Fruit fly (Drosophila melanogaster): Measurements from ENCODE around the gene Hsc70-1.
A peak's percentile ranks its signal among the peaks of the same experiment; 100 is the strongest.

Hsc70-1 gene

DNA sequence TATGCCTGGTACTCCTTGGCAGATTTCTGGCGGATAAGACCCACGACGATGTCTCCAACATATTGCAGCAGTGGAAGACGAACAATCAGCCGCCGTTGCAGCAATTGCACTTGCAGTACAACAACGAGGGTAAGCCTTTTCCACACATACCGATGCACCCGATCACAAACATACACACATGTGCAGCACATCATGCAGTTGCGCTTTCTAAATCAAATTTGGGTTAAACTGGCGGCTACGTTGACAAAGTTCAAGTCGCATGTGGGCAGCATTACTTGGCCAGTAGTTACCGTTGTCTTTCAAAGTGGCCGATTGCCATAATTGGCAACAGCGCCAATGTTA lies 8.4 kb upstream of the Hsc70-1 start (continued):
- no peak for TF ChIP-seq CG10267 (tag; optimal IDR thresholded peaks at IDR 0.05)
- TF ChIP-seq sd (tag; optimal IDR thresholded peaks at IDR 0.05) = no peak
- no peak for TF ChIP-seq gsb (GFP tag; IDR thresholded peaks at IDR 0.05)
- no peak for TF ChIP-seq ewg (GFP tag; optimal IDR thresholded peaks at IDR 0.05)
- TF ChIP-seq cwo (GFP tag; optimal IDR thresholded peaks at IDR 0.05) = no peak
- TF ChIP-seq dm (GFP tag; optimal IDR thresholded peaks at IDR 0.05) = no peak
- TF ChIP-seq tio (GFP tag; optimal IDR thresholded peaks at IDR 0.05) = no peak
- no peak for TF ChIP-seq ci (GFP tag; IDR thresholded peaks at IDR 0.05)
- TF ChIP-seq wor (GFP tag; IDR thresholded peaks at IDR 0.05) = no peak
- peak; percentile 66 for TF ChIP-seq CG8478 (optimal IDR thresholded peaks at IDR 0.05)
- no peak for TF ChIP-seq CG1233 (GFP tag; optimal IDR thresholded peaks at IDR 0.05)
- no peak for TF ChIP-seq pum (GFP tag; optimal IDR thresholded peaks at IDR 0.05)
- no peak for TF ChIP-seq ttk (GFP tag; IDR thresholded peaks at IDR 0.05)
- no peak for TF ChIP-seq CG12236 (GFP tag; optimal IDR thresholded peaks at IDR 0.05)
- no peak for TF ChIP-seq Blimp-1 (GFP tag; optimal IDR thresholded peaks at IDR 0.05)
- no peak for TF ChIP-seq psq (GFP tag; optimal IDR thresholded peaks at IDR 0.05)
- TF ChIP-seq Max (GFP tag; optimal IDR thresholded peaks at IDR 0.05) = no peak
- TF ChIP-seq CG32532 (GFP tag; IDR thresholded peaks at IDR 0.05) = no peak

dm6 chr3L:13982516-13982915 lies 8.7 kb downstream of the Hsc70-1 start:
- TF ChIP-seq cad (GFP tag; optimal IDR thresholded peaks at IDR 0.05) (no peak), Hr39 (optimal IDR thresholded peaks at IDR 0.05) (peak; percentile 68), nerfin-1 (tag; optimal IDR thresholded peaks at IDR 0.05) (no peak)

DNA sequence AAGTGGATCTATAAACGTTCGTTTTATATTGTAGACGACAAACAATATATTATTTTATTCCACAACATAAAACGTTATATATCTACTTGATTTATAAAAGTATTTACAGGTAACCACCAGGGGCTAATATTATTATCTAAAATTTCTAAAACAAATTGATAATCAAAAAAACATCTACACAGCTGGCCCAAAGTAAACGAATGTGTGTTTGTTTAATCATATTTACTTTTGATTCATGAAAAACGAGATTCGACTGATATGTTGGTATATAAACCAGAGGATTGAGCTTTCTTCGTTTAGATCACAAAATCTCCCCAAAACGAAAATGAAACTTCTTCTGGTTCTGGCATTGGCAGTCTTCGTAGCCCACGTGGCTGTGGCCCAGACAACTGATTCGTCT lies 12.5 kb downstream of the Hsc70-1 start, which contains the start of gene CG17362:
Gene CG17362 (plus strand): TSS at position 291 of the 400 bp plus-strand sequence.
- TF ChIP-seq Hmr (GFP tag; optimal IDR thresholded peaks at IDR 0.05) (peak; percentile 37), lab (GFP tag; optimal IDR thresholded peaks at IDR 0.05) (peak; percentile 80), Hr39 (optimal IDR thresholded peaks at IDR 0.05) (no peak), Atf6 (GFP tag; IDR thresholded peaks at IDR 0.05) (peak; percentile 21; the same call in 1 of the 2 replicates), CG8924 (tag; optimal IDR thresholded peaks at IDR 0.05) (no peak), CG8281 (tag; optimal IDR thresholded peaks at IDR 0.05) (no peak), B-H2 (GFP tag; optimal IDR thresholded peaks at IDR 0.05) (peak; percentile 4), CG15514 (GFP tag; optimal IDR thresholded peaks at IDR 0.05) (peak; percentile 24), Meics (GFP tag; optimal IDR thresholded peaks at IDR 0.05) (peak; percentile 45), CG18599 (GFP tag; optimal IDR thresholded peaks at IDR 0.05) (peak; percentile 73), H15 (GFP tag; IDR thresholded peaks at IDR 0.05) (no peak), CG2120 (GFP tag; optimal IDR thresholded peaks at IDR 0.05) (peak; percentile 14), CG15011 (GFP tag; optimal IDR thresholded peaks at IDR 0.05) (peak; percentile 13), schlank (tag; optimal IDR thresholded peaks at IDR 0.05) (peak; percentile 17), HHEX (GFP tag; optimal IDR thresholded peaks at IDR 0.05) (peak; percentile 28), CG6813 (GFP tag; optimal IDR thresholded peaks at IDR 0.05) (peak; percentile 18), MBD-R2 (GFP tag; IDR thresholded peaks at IDR 0.05) (no peak), Ets65A (GFP tag) (peak; percentile 41), CG10543 (GFP tag; optimal IDR thresholded peaks at IDR 0.05) (peak; percentile 17), PHDP (tag; optimal IDR thresholded peaks at IDR 0.05) (no peak), CG6765 (GFP tag; optimal IDR thresholded peaks at IDR 0.05) (peak; percentile 21)

All from whole organism, embryonic.